Worm (Caenorhabditis elegans) whole organism, L3 larva: ENCODE results near the gene idpc-2.

Experiments used
- ama-1 ChIP-seq: fragments of 150-350 bp; optimal IDR thresholded peaks from 2 replicates; lab custom pipeline; 2018
- ceh-16 ChIP-seq: sonication (generic microtip); optimal IDR thresholded peaks from 2 replicates; lab custom pipeline; 2017; ENCODE audit warnings: missing biosample characterization, missing genetic modification characterization
- ceh-9 ChIP-seq: sonication (generic microtip); optimal IDR thresholded peaks from 2 replicates; lab custom pipeline; 2018; ENCODE audit warnings: missing biosample characterization, missing genetic modification characterization
- lin-39 ChIP-seq: fragments of 150-350 bp; optimal IDR thresholded peaks from 2 replicates; lab custom pipeline; 2018; ENCODE audit warnings: missing biosample characterization, missing genetic modification reagents, missing genetic modification characterization
- nhr-12 ChIP-seq: fragments of 150-350 bp; optimal IDR thresholded peaks from 2 replicates; lab custom pipeline; 2014; ENCODE audit warnings: missing biosample characterization, missing genetic modification characterization
- pqm-1 ChIP-seq: fragments of 150-350 bp; optimal IDR thresholded peaks from 2 replicates; lab custom pipeline; 2017; ENCODE audit warnings: missing biosample characterization, missing genetic modification characterization, inconsistent platforms
- skn-1 ChIP-seq: fragments of 150-350 bp; optimal IDR thresholded peaks from 2 replicates; lab custom pipeline; 2014; ENCODE audit warnings: missing biosample characterization, missing genetic modification characterization
- unc-62 ChIP-seq: fragments of 150-350 bp; sonication (generic microtip); optimal IDR thresholded peaks from 4 replicates; lab custom pipeline; 2014; ENCODE audit warnings: missing biosample characterization, missing genetic modification reagents, missing genetic modification characterization

DNA sequence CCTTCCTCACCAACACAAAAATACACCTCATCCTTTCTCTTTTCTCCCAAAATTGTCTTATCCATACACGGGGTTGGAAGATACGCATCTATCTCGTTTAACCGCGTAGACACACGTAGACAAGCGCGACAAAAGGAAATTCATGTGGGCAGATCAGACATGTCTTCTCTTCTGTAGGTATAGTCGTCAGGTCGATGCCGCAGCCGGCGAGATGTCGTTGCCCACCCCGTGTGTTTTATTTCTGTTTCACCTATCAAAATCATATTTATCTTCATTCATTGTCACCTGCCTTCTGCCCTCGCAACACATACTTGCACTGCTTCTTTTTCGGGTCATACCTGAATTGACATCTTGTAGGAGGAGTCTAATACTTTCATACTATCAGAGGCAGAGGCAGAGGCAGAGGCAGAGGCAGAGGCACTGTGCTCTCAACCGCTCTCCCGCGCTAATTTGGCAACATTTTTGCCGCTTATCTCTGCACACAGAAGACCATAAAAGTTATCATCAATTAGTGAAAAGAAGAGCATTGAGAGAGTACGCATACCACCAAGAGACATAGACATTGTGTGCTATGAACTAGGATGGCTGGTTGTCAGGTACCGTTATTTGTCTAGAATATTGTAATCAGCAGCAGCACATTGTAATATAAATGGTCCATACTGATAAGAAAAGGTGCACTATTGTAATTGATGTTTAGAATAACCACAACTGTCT lies 40.3 kb upstream of the idpc-2 start:
- TF ChIP-seq ama-1 (lab: Kevin White, UChicago) = no peak
- no peak for TF ChIP-seq skn-1 (tag; lab: Kevin White, UChicago)
- no peak for TF ChIP-seq nhr-12 (tag; lab: Kevin White, UChicago)
- no peak for TF ChIP-seq ceh-9 (tag; lab: Kevin White, UChicago)
- no peak for TF ChIP-seq ceh-16 (tag; lab: Kevin White, UChicago)
- TF ChIP-seq pqm-1 (tag; lab: Kevin White, UChicago) = peak; percentile 95
- no peak for TF ChIP-seq unc-62 (GFP tag; lab: Kevin White, UChicago)
- no peak for TF ChIP-seq lin-39 (tag; lab: Kevin White, UChicago)
